Fruit fly (Drosophila melanogaster): ENCODE measurements around the gene CG6149.

dm6 chr3L:11402305-11402704 is 33.0 kb downstream of the CG6149 start:
- TF ChIP-seq Hr38 (GFP tag; optimal IDR thresholded peaks at IDR 0.05): no peak
- no peak for TF ChIP-seq Sox102F (GFP tag; optimal IDR thresholded peaks at IDR 0.05)
- no peak for TF ChIP-seq CG8632 (GFP tag; optimal IDR thresholded peaks at IDR 0.05)
- no peak for TF ChIP-seq CG11902 (GFP tag; optimal IDR thresholded peaks at IDR 0.05)
- no peak for TF ChIP-seq lz (GFP tag; optimal IDR thresholded peaks at IDR 0.05)
- TF ChIP-seq CG8119 (GFP tag; IDR thresholded peaks at IDR 0.05): no peak
- no peak for TF ChIP-seq CG1621 (tag; optimal IDR thresholded peaks at IDR 0.05)

Measured in whole organism, prepupa.